Fruit fly (Drosophila melanogaster): ENCODE data around the gene cdm.

cdm gene

dm6 chr3R:18171983-18172967, 11.0 kb downstream of the cdm start (continued):
- TF ChIP-seq CG13894 (tag; optimal IDR thresholded peaks at IDR 0.05) (peak; percentile 87), maf-S (GFP tag; optimal IDR thresholded peaks at IDR 0.05) (peak; percentile 90), Scr (GFP tag; IDR thresholded peaks at IDR 0.05; ENCODE audit: partially characterized antibody) (no peak), sr (GFP tag; IDR thresholded peaks at IDR 0.05) (no peak), dmrt99B (tag; optimal IDR thresholded peaks at IDR 0.05) (peak; percentile 95), Lim3 (GFP tag; IDR thresholded peaks at IDR 0.05) (no peak), CG5245 (GFP tag; optimal IDR thresholded peaks at IDR 0.05) (peak; percentile 89), sqz (GFP tag; optimal IDR thresholded peaks at IDR 0.05) (peak; percentile 81), CG18599 (GFP tag; optimal IDR thresholded peaks at IDR 0.05) (peak; percentile 95), shn (GFP tag; optimal IDR thresholded peaks at IDR 0.05) (peak; percentile 90), CG34376 (GFP tag; optimal IDR thresholded peaks at IDR 0.05) (peak; percentile 86), CG6272 (GFP tag; IDR thresholded peaks at IDR 0.05) (peak; percentile 83), CG4617 (GFP tag; optimal IDR thresholded peaks at IDR 0.05; ENCODE audit: borderline replicate concordance) (peak; percentile 72), CG12391 (tag; optimal IDR thresholded peaks at IDR 0.05) (peak; percentile 95), CG10654 (GFP tag; optimal IDR thresholded peaks at IDR 0.05) (peak; percentile 89), lola (GFP tag; optimal IDR thresholded peaks at IDR 0.05) (peak in 1 of 3 experiments; percentile 94), CG9817 (tag; optimal IDR thresholded peaks at IDR 0.05) (peak; percentile 89), CG10959 (GFP tag; IDR thresholded peaks at IDR 0.05) (peak; percentile 78), CG6791 (GFP tag; IDR thresholded peaks at IDR 0.05; ENCODE audit: partially characterized antibody) (no peak), CG13287 (GFP tag; IDR thresholded peaks at IDR 0.05; ENCODE audit: partially characterized antibody) (no peak), slou (GFP tag; optimal IDR thresholded peaks at IDR 0.05) (peak; percentile 86), CG14050 (GFP tag; IDR thresholded peaks at IDR 0.05) (peak; percentile 81), CG12769 (tag; optimal IDR thresholded peaks at IDR 0.05) (no peak), CG31365 (tag; optimal IDR thresholded peaks at IDR 0.05) (peak; percentile 73), slbo (GFP tag; IDR thresholded peaks at IDR 0.05) (peak; percentile 87), CG6689 (GFP tag; IDR thresholded peaks at IDR 0.05) (peak; percentile 92), emc (GFP tag; optimal IDR thresholded peaks at IDR 0.05) (peak; percentile 61), CG4328 (GFP tag; optimal IDR thresholded peaks at IDR 0.05) (peak; percentile 91), trh (GFP tag; optimal IDR thresholded peaks at IDR 0.05) (peak; percentile 71), twi (tag; optimal IDR thresholded peaks at IDR 0.05) (peak; percentile 86), gsb (GFP tag; IDR thresholded peaks at IDR 0.05) (peak; percentile 73), trem (tag; optimal IDR thresholded peaks at IDR 0.05) (peak; percentile 86), H15 (GFP tag; IDR thresholded peaks at IDR 0.05) (peak; percentile 75), Sox100B (GFP tag; optimal IDR thresholded peaks at IDR 0.05) (peak; percentile 96)

dm6 chr3R:18169982-18170531, 13.2 kb downstream of the cdm start:
- TF ChIP-seq CTCF (GFP tag; optimal IDR thresholded peaks at IDR 0.05) (no peak), grau (tag; optimal IDR thresholded peaks at IDR 0.05) (no peak), Elba2 (GFP tag; optimal IDR thresholded peaks at IDR 0.05) (peak; percentile 85), Spps (tag; optimal IDR thresholded peaks at IDR 0.05) (no peak), exex (tag; optimal IDR thresholded peaks at IDR 0.05) (peak; percentile 95), hbn (GFP tag; IDR thresholded peaks at IDR 0.05; ENCODE audit: partially characterized antibody) (peak; percentile 27; the same call in 1 of the 2 replicates), cg (GFP tag; optimal IDR thresholded peaks at IDR 0.05) (peak; percentile 56), ara (GFP tag; IDR thresholded peaks at IDR 0.05) (no peak), Chrac-16 (GFP tag; optimal IDR thresholded peaks at IDR 0.05) (no peak), ftz-f1 (GFP tag; optimal IDR thresholded peaks at IDR 0.05) (no peak), nerfin-2 (GFP tag; IDR thresholded peaks at IDR 0.05; ENCODE audit: partially characterized antibody) (peak; percentile 31; the same call in 1 of the 2 replicates), CG43689 (GFP tag; IDR thresholded peaks at IDR 0.05) (no peak), Pdp1 (GFP tag; optimal IDR thresholded peaks at IDR 0.05) (peak in 1 of 2 experiments; percentile 46), chinmo (GFP tag; IDR thresholded peaks at IDR 0.05; ENCODE audit: partially characterized antibody) (0 out of 4 replicates have a peak, but pooled peaks have one; percentile 70), gro (GFP tag; optimal IDR thresholded peaks at IDR 0.05) (peak; percentile 26)
